Fruit fly (Drosophila melanogaster) whole organism, embryonic: ENCODE data around the gene pyd.
A peak's percentile ranks its signal among the peaks of the same experiment; 100 is the strongest.

ENCODE experiments used
- Awh ChIP-seq: fragments of 200-800 bp; sonication (Bioruptor generic); IDR thresholded peaks from 2 replicates; pipeline ENCODE4, ENCODE4 v1.3.6; 2022; ENCODE audit warnings: missing biosample characterization, missing genetic modification characterization
- Bdp1 ChIP-seq: fragments of 200-800 bp; sonication (Bioruptor generic); optimal IDR thresholded peaks from 3 replicates; lab custom pipeline; 2016; ENCODE audit warnings: missing biosample characterization, missing genetic modification characterization
- C15 ChIP-seq: fragments of 200-800 bp; sonication (Bioruptor generic); IDR thresholded peaks from 3 replicates; pipeline ENCODE4 v1.3.6; 2022; ENCODE audit warnings: missing biosample characterization, missing genetic modification characterization
- CG10462 ChIP-seq: fragments of 200-800 bp; sonication (Bioruptor generic); optimal IDR thresholded peaks from 2 replicates; lab custom pipeline; 2016; ENCODE audit warnings: missing biosample characterization, missing genetic modification characterization
- CG12769 ChIP-seq: fragments of 200-800 bp; sonication (Bioruptor generic); optimal IDR thresholded peaks from 2 replicates; lab custom pipeline; 2019; ENCODE audit warnings: missing biosample characterization, mild to moderate bottlenecking, missing genetic modification characterization, moderate library complexity
- CG14014 ChIP-seq: fragments of 200-800 bp; sonication (Bioruptor generic); IDR thresholded peaks from 2 replicates; pipeline ENCODE4 v1.3.6; 2022; ENCODE audit warnings: missing biosample characterization, missing genetic modification characterization
- CG15269 ChIP-seq: fragments of 200-800 bp; sonication (Bioruptor generic); optimal IDR thresholded peaks from 2 replicates; lab custom pipeline; 2018; ENCODE audit warnings: missing biosample characterization, mild to moderate bottlenecking, missing genetic modification characterization, moderate library complexity
- CG1603 ChIP-seq: fragments of 200-800 bp; sonication (Bioruptor generic); optimal IDR thresholded peaks from 2 replicates; lab custom pipeline; 2019; ENCODE audit warnings: missing biosample characterization, mild to moderate bottlenecking, missing genetic modification characterization, moderate library complexity
- CG17359 ChIP-seq: fragments of 200-800 bp; sonication (Bioruptor generic); optimal IDR thresholded peaks from 3 replicates; lab custom pipeline; 2018; ENCODE audit warnings: missing biosample characterization, mild to moderate bottlenecking, missing genetic modification characterization, moderate library complexity
- CG31441 ChIP-seq: fragments of 200-800 bp; sonication (Bioruptor generic); IDR thresholded peaks from 2 replicates; pipeline ENCODE4 v1.3.6; 2022; ENCODE audit warnings: missing biosample characterization, missing genetic modification characterization
- CG33213 ChIP-seq: fragments of 200-800 bp; sonication (Bioruptor generic); optimal IDR thresholded peaks from 3 replicates; lab custom pipeline; 2016; ENCODE audit warnings: missing biosample characterization, missing genetic modification characterization
- CG34422 ChIP-seq: fragments of 200-800 bp; sonication (Bioruptor generic); IDR thresholded peaks from 3 replicates; pipeline ENCODE4 v1.3.6; 2022; ENCODE audit warnings: missing biosample characterization, missing genetic modification characterization
- CG4424 ChIP-seq: fragments of 200-800 bp; sonication (Bioruptor generic); optimal IDR thresholded peaks from 3 replicates; lab custom pipeline; 2016; ENCODE audit warnings: missing biosample characterization, missing genetic modification characterization
- CG5180 ChIP-seq: fragments of 200-800 bp; sonication (Bioruptor generic); optimal IDR thresholded peaks from 3 replicates; lab custom pipeline; 2017; ENCODE audit warnings: missing biosample characterization, missing genetic modification characterization, mild to moderate bottlenecking, moderate library complexity, missing genetic modification reagents
- CG7556 ChIP-seq: fragments of 200-800 bp; sonication (Bioruptor generic); optimal IDR thresholded peaks from 2 replicates; lab custom pipeline; 2017; ENCODE audit warnings: missing biosample characterization, mild to moderate bottlenecking, missing genetic modification characterization
- CG8290 ChIP-seq, 3 experiments: fragments of 200-800 bp; sonication (Bioruptor generic); optimal IDR thresholded peaks; 2 replicates each; lab custom pipeline; 2016 to 2019; ENCODE audit warnings: missing biosample characterization in 3 of 3, missing genetic modification characterization in 3 of 3, mild to moderate bottlenecking in 2 of 3, moderate library complexity in 1 of 3
- CG9932 ChIP-seq: fragments of 200-800 bp; sonication (Bioruptor generic); IDR thresholded peaks from 2 replicates; pipeline ENCODE4 v1.3.6; 2022; ENCODE audit warnings: missing biosample characterization, missing genetic modification characterization
- CoRest ChIP-seq: fragments of 200-800 bp; sonication (Bioruptor generic); optimal IDR thresholded peaks from 3 replicates; lab custom pipeline; 2018; ENCODE audit warnings: missing biosample characterization, mild to moderate bottlenecking, missing genetic modification characterization, moderate library complexity
- CrebB ChIP-seq: fragments of 200-800 bp; sonication (Bioruptor generic); optimal IDR thresholded peaks from 3 replicates; lab custom pipeline; 2018; ENCODE audit warnings: missing biosample characterization, mild to moderate bottlenecking, missing genetic modification characterization
- Doc2 ChIP-seq: fragments of 200-800 bp; sonication (Bioruptor generic); IDR thresholded peaks from 2 replicates; pipeline ENCODE4 v1.3.6; 2022; ENCODE audit warnings: missing biosample characterization, missing genetic modification characterization
- HHEX ChIP-seq: fragments of 200-800 bp; sonication (Bioruptor generic); optimal IDR thresholded peaks from 3 replicates; lab custom pipeline; 2017; ENCODE audit warnings: missing biosample characterization, mild to moderate bottlenecking, missing genetic modification characterization, missing genetic modification reagents
- Hmr ChIP-seq: fragments of 200-800 bp; sonication (Bioruptor generic); optimal IDR thresholded peaks from 3 replicates; lab custom pipeline; 2017; ENCODE audit warnings: mild to moderate bottlenecking, missing biosample characterization, missing genetic modification reagents, missing genetic modification characterization
- Jarid2 ChIP-seq: fragments of 200-800 bp; sonication (Bioruptor generic); optimal IDR thresholded peaks from 3 replicates; lab custom pipeline; 2017; ENCODE audit warnings: mild to moderate bottlenecking, missing biosample characterization, missing genetic modification reagents, missing genetic modification characterization
- Mad ChIP-seq: fragments of 200-800 bp; sonication (Bioruptor generic); optimal IDR thresholded peaks from 2 replicates; lab custom pipeline; 2016; ENCODE audit warnings: missing biosample characterization, missing genetic modification characterization
- Meics ChIP-seq: fragments of 200-800 bp; sonication (Bioruptor generic); optimal IDR thresholded peaks from 2 replicates; lab custom pipeline; 2017; ENCODE audit warnings: missing biosample characterization, mild to moderate bottlenecking, missing genetic modification characterization
- Myb ChIP-seq: fragments of 200-800 bp; sonication (Bioruptor generic); optimal IDR thresholded peaks from 2 replicates; lab custom pipeline; 2016; ENCODE audit warnings: missing biosample characterization, missing genetic modification characterization
- NC2β ChIP-seq: fragments of 200-800 bp; sonication (Bioruptor generic); optimal IDR thresholded peaks from 2 replicates; lab custom pipeline; 2016; ENCODE audit warnings: missing biosample characterization, missing genetic modification characterization
- Sox100B ChIP-seq: fragments of 200-800 bp; sonication (Bioruptor generic); optimal IDR thresholded peaks from 3 replicates; lab custom pipeline; 2018; ENCODE audit warnings: missing biosample characterization, mild to moderate bottlenecking, missing genetic modification characterization
- Sry-β ChIP-seq: fragments of 200-800 bp; sonication (Bioruptor generic); optimal IDR thresholded peaks from 2 replicates; lab custom pipeline; 2018; ENCODE audit warnings: missing biosample characterization, mild to moderate bottlenecking, missing genetic modification characterization, moderate library complexity
- Trl ChIP-seq, 3 experiments: fragments of >200 bp in 2 of 3; fragments of 200-800 bp in 1 of 3; sonication (Bioruptor generic) in 1 of 3; optimal IDR thresholded peaks; 2 replicates in 1 of 3; 3 replicates in 2 of 3; lab custom pipeline; 2016 to 2017; ENCODE audit warnings: missing biosample characterization in 1 of 3, missing genetic modification characterization in 1 of 3
- ap ChIP-seq: fragments of 200-800 bp; sonication (Bioruptor generic); IDR thresholded peaks from 2 replicates; pipeline ENCODE4 v1.3.6; 2022; ENCODE audit warnings: missing biosample characterization, missing genetic modification characterization
- ash1 ChIP-seq: fragments of 200-800 bp; sonication (Bioruptor generic); optimal IDR thresholded peaks from 2 replicates; lab custom pipeline; 2018; ENCODE audit warnings: missing biosample characterization, mild to moderate bottlenecking, missing genetic modification characterization
- bcd ChIP-seq: fragments of 200-800 bp; sonication (Bioruptor generic); optimal IDR thresholded peaks from 2 replicates; lab custom pipeline; 2017; ENCODE audit warnings: missing biosample characterization, mild to moderate bottlenecking, missing genetic modification characterization
- caup ChIP-seq: fragments of 200-800 bp; sonication (Bioruptor generic); optimal IDR thresholded peaks from 3 replicates; lab custom pipeline; 2017; ENCODE audit warnings: missing biosample characterization, mild to moderate bottlenecking, missing genetic modification characterization, moderate library complexity; ENCODE audit not compliant: severe bottlenecking
- cg ChIP-seq: fragments of 200-800 bp; sonication (Bioruptor generic); optimal IDR thresholded peaks from 3 replicates; lab custom pipeline; 2019; ENCODE audit warnings: missing biosample characterization, mild to moderate bottlenecking, missing genetic modification characterization, moderate library complexity
- ci ChIP-seq: fragments of 200-800 bp; sonication (Bioruptor generic); IDR thresholded peaks from 3 replicates; pipeline ENCODE4 v1.3.6; 2022; ENCODE audit warnings: missing biosample characterization, missing genetic modification characterization
- dysf ChIP-seq: fragments of 200-800 bp; sonication (Bioruptor generic); IDR thresholded peaks from 3 replicates; pipeline ENCODE4 v1.3.6; 2022; ENCODE audit warnings: missing biosample characterization, missing genetic modification characterization
- fd102C ChIP-seq: fragments of 200-800 bp; sonication (Bioruptor generic); optimal IDR thresholded peaks from 2 replicates; lab custom pipeline; 2018; ENCODE audit warnings: missing biosample characterization, mild to moderate bottlenecking, missing genetic modification characterization, moderate library complexity
- gsb-n ChIP-seq: fragments of 200-800 bp; sonication (Bioruptor generic); optimal IDR thresholded peaks from 3 replicates; lab custom pipeline; 2018; ENCODE audit warnings: missing biosample characterization, mild to moderate bottlenecking, missing genetic modification characterization
- knrl ChIP-seq: fragments of 200-800 bp; sonication (Bioruptor generic); IDR thresholded peaks from 3 replicates; pipeline ENCODE4 v1.3.6; 2022; ENCODE audit warnings: missing biosample characterization, missing genetic modification characterization; ENCODE audit not compliant: partially characterized antibody
- lab ChIP-seq: fragments of 200-800 bp; sonication (Bioruptor generic); optimal IDR thresholded peaks from 3 replicates; lab custom pipeline; 2017; ENCODE audit warnings: missing biosample characterization, missing genetic modification characterization, mild to moderate bottlenecking, moderate library complexity, missing genetic modification reagents
- mirr ChIP-seq: fragments of 200-800 bp; sonication (Bioruptor generic); optimal IDR thresholded peaks from 3 replicates; lab custom pipeline; 2018; ENCODE audit warnings: missing biosample characterization, mild to moderate bottlenecking, missing genetic modification characterization
- pb ChIP-seq: fragments of 200-800 bp; sonication (Bioruptor generic); optimal IDR thresholded peaks from 3 replicates; lab custom pipeline; 2016; ENCODE audit warnings: missing biosample characterization, missing genetic modification characterization
- ro ChIP-seq: fragments of 200-800 bp; sonication (Bioruptor generic); IDR thresholded peaks from 2 replicates; pipeline ENCODE4 v1.3.6; 2022; ENCODE audit warnings: missing biosample characterization, missing genetic modification characterization
- slbo ChIP-seq: fragments of 200-800 bp; sonication (Bioruptor generic); IDR thresholded peaks from 2 replicates; pipeline ENCODE4 v1.3.6; 2022; ENCODE audit warnings: missing biosample characterization, missing genetic modification characterization
- sug ChIP-seq: fragments of 200-800 bp; optimal IDR thresholded peaks from 2 replicates; lab custom pipeline; 2019; ENCODE audit warnings: missing biosample characterization, mild to moderate bottlenecking, missing genetic modification characterization, moderate library complexity
- tx ChIP-seq: fragments of 200-800 bp; sonication (Bioruptor generic); optimal IDR thresholded peaks from 2 replicates; lab custom pipeline; 2016; ENCODE audit warnings: missing biosample characterization, missing genetic modification characterization
- unpg ChIP-seq: fragments of 200-800 bp; sonication (Bioruptor generic); optimal IDR thresholded peaks from 3 replicates; lab custom pipeline; 2018; ENCODE audit warnings: missing biosample characterization, mild to moderate bottlenecking, missing genetic modification characterization, moderate library complexity
- wek ChIP-seq: fragments of 200-800 bp; sonication (Bioruptor generic); optimal IDR thresholded peaks from 3 replicates; lab custom pipeline; 2018; ENCODE audit warnings: missing biosample characterization, mild to moderate bottlenecking, missing genetic modification characterization, moderate library complexity

Gene pyd

dm6 chr3R:8890441-8890840 is 41.3 kb downstream of the pyd start (continued):
- TF ChIP-seq Jarid2 (GFP tag; lab: Kevin White, UChicago) (no peak), sug (peak; percentile 2), Hmr (peak; percentile 44), Meics (GFP tag; lab: Kevin White, UChicago) (peak; percentile 23), CG5180 (GFP tag; lab: Kevin White, UChicago) (peak; percentile 7), NC2β (GFP tag; lab: Kevin White, UChicago) (no peak), Sry-β (GFP tag; lab: Kevin White, UChicago) (no peak), C15 (GFP tag; lab: Robert Waterston, UW) (no peak), CG17359 (tag; lab: Kevin White, UChicago) (peak; percentile 9), Myb (no peak), HHEX (GFP tag; lab: Kevin White, UChicago) (no peak), CG7556 (no peak), lab (GFP tag; lab: Kevin White, UChicago) (peak; percentile 24), CG10462 (GFP tag; lab: Kevin White, UChicago) (no peak), Trl (optimal IDR thresholded peaks at IDR 0.05; lab: Kevin White, UChicago) (no peak), Trl (GFP tag; optimal IDR thresholded peaks at IDR 0.05; lab: Kevin White, UChicago) (no peak), cg (GFP tag; lab: Kevin White, UChicago) (no peak), Bdp1 (GFP tag; lab: Kevin White, UChicago) (no peak), bcd (GFP tag; lab: Kevin White, UChicago) (no peak), fd102C (no peak), CG12769 (tag; lab: Kevin White, UChicago) (peak; percentile 20), CG34422 (GFP tag; lab: Robert Waterston, UW) (no peak), pb (GFP tag; lab: Kevin White, UChicago) (no peak), Awh (GFP tag; lab: Robert Waterston, UW) (0 out of 2 replicates have a peak, but pooled peaks have one; percentile 33), Doc2 (GFP tag; lab: Robert Waterston, UW) (0 out of 2 replicates have a peak, but pooled peaks have one; percentile 24), unpg (GFP tag; lab: Kevin White, UChicago) (no peak), CoRest (tag; lab: Kevin White, UChicago) (peak; percentile 7), knrl (GFP tag; lab: Robert Waterston, UW) (no peak), caup (GFP tag; lab: Kevin White, UChicago) (no peak), CG15269 (tag; lab: Kevin White, UChicago) (peak; percentile 31), gsb-n (no peak), slbo (GFP tag; lab: Robert Waterston, UW) (0 out of 2 replicates have a peak, but pooled peaks have one; percentile 23), CG1603 (tag; lab: Kevin White, UChicago) (peak; percentile 3), CG8290 (GFP tag; optimal IDR thresholded peaks at IDR 0.05; lab: Kevin White, UChicago) (no peak), CG8290 (tag; optimal IDR thresholded peaks at IDR 0.05; lab: Kevin White, UChicago) (peak in 1 of 2 experiments; percentile 61), ro (GFP tag; lab: Robert Waterston, UW) (no peak), mirr (GFP tag; lab: Kevin White, UChicago) (peak; percentile 41), CrebB (tag; lab: Kevin White, UChicago) (no peak), dysf (0 out of 3 replicates have a peak, but pooled peaks have one; percentile 31), ash1 (GFP tag; lab: Kevin White, UChicago) (no peak), Mad (no peak), Sox100B (GFP tag; lab: Kevin White, UChicago) (peak; percentile 6), ci (GFP tag; lab: Robert Waterston, UW) (0 out of 3 replicates have a peak, but pooled peaks have one; percentile 35), wek (GFP tag; lab: Kevin White, UChicago) (peak; percentile 9), CG14014 (GFP tag; lab: Robert Waterston, UW) (peak; percentile 27; the same call in 1 of the 2 replicates), CG4424 (no peak), CG33213 (GFP tag; lab: Kevin White, UChicago) (no peak), CG9932 (GFP tag; lab: Robert Waterston, UW) (peak; percentile 40; the same call in 1 of the 2 replicates), tx (GFP tag; lab: Kevin White, UChicago) (no peak), ap (GFP tag; lab: Robert Waterston, UW) (no peak), CG31441 (GFP tag; lab: Robert Waterston, UW) (no peak)
